Worm (Caenorhabditis elegans) whole organism, L2 larva: ENCODE results near the gene C01G10.17.

Source experiments
- ZK546.5 ChIP-seq: sonication (generic microtip); optimal IDR thresholded peaks from 2 replicates; lab custom pipeline; 2017; ENCODE audit warnings: missing biosample characterization, missing genetic modification characterization
- egl-27 ChIP-seq: sonication (generic microtip); optimal IDR thresholded peaks from 3 replicates; lab custom pipeline; 2017; ENCODE audit warnings: missing biosample characterization, missing genetic modification reagents, missing genetic modification characterization
- elt-3 ChIP-seq: sonication (generic microtip); optimal IDR thresholded peaks from 2 replicates; lab custom pipeline; 2017; ENCODE audit warnings: missing biosample characterization, missing genetic modification characterization
- nhr-12 ChIP-seq: fragments of 150-350 bp; optimal IDR thresholded peaks from 2 replicates; lab custom pipeline; 2014; ENCODE audit warnings: missing biosample characterization, missing genetic modification characterization
- unc-39 ChIP-seq: fragments of 150-350 bp; optimal IDR thresholded peaks from 2 replicates; lab custom pipeline; 2014; ENCODE audit warnings: missing biosample characterization, missing genetic modification characterization
- unc-62 ChIP-seq: fragments of 150-350 bp; optimal IDR thresholded peaks from 2 replicates; lab custom pipeline; 2014; ENCODE audit warnings: missing biosample characterization, missing genetic modification reagents, missing genetic modification characterization

- TF ChIP-seq elt-3 (tag; lab: Kevin White, UChicago): no peak
- TF ChIP-seq egl-27 (tag; lab: Kevin White, UChicago): peak; percentile 83
- TF ChIP-seq nhr-12 (tag; lab: Kevin White, UChicago): no peak
- TF ChIP-seq unc-62 (GFP tag; lab: Kevin White, UChicago): peak; percentile 6
- TF ChIP-seq unc-39 (tag; lab: Kevin White, UChicago): peak; percentile 28
- no peak for TF ChIP-seq ZK546.5 (tag; lab: Kevin White, UChicago)
Measured at ce11 chrV:15071015-15071810, 19.3 kb upstream of the C01G10.17 start, which contains the start of gene unc-76.
